Fruit fly (Drosophila melanogaster): ENCODE results near the gene eIF4E1.

eIF4E1 gene

dm6 chr3L:9402157-9402890 lies at the start of gene eIF4E1 (continued):
- peak; percentile 55 for TF ChIP-seq HmgD (GFP tag; optimal IDR thresholded peaks at IDR 0.05)
- TF ChIP-seq dysf (GFP tag; IDR thresholded peaks at IDR 0.05), result no peak
- TF ChIP-seq D (optimal IDR thresholded peaks at IDR 0.05), result no peak
- no peak for TF ChIP-seq D (GFP tag; optimal IDR thresholded peaks at IDR 0.05)
- TF ChIP-seq onecut (GFP tag; IDR thresholded peaks at IDR 0.05), result no peak
- TF ChIP-seq slou (GFP tag; optimal IDR thresholded peaks at IDR 0.05), result peak; percentile 9
- TF ChIP-seq CG14710 (tag; optimal IDR thresholded peaks at IDR 0.05), result peak; percentile 71
- TF ChIP-seq CG12071 (GFP tag; optimal IDR thresholded peaks at IDR 0.05), result no peak
- TF ChIP-seq CG7556 (GFP tag; optimal IDR thresholded peaks at IDR 0.05), result no peak
- TF ChIP-seq Sin3A (optimal IDR thresholded peaks at IDR 0.05), result peak; percentile 89
- TF ChIP-seq Hmr (GFP tag; optimal IDR thresholded peaks at IDR 0.05), result peak; percentile 47
- no peak for TF ChIP-seq bab2 (GFP tag; optimal IDR thresholded peaks at IDR 0.05)
- TF ChIP-seq GATAe (GFP tag; conservative IDR thresholded peaks at IDR 0.05), result no peak
- no peak for TF ChIP-seq yki (optimal IDR thresholded peaks at IDR 0.05)
- TF ChIP-seq CG15601 (tag; optimal IDR thresholded peaks at IDR 0.05), result no peak
- no peak for TF ChIP-seq CG4328 (GFP tag; optimal IDR thresholded peaks at IDR 0.05)
- TF ChIP-seq CG8388 (GFP tag; optimal IDR thresholded peaks at IDR 0.05), result no peak
- TF ChIP-seq CG7987 (GFP tag; optimal IDR thresholded peaks at IDR 0.05), result peak; percentile 24
- TF ChIP-seq Lim3 (GFP tag; IDR thresholded peaks at IDR 0.05), result no peak
- no peak for TF ChIP-seq cg (GFP tag; optimal IDR thresholded peaks at IDR 0.05)
- TF ChIP-seq Neu2 (GFP tag; optimal IDR thresholded peaks at IDR 0.05; ENCODE audit: borderline replicate concordance), result no peak
- TF ChIP-seq hbn (GFP tag; IDR thresholded peaks at IDR 0.05; ENCODE audit: partially characterized antibody), result peak; percentile 57
- TF ChIP-seq Dip3 (GFP tag; optimal IDR thresholded peaks at IDR 0.05), result no peak
- no peak for TF ChIP-seq twi (tag; optimal IDR thresholded peaks at IDR 0.05)
- TF ChIP-seq h (optimal IDR thresholded peaks at IDR 0.05), result no peak
- no peak for TF ChIP-seq CG11398 (GFP tag; optimal IDR thresholded peaks at IDR 0.05)
- no peak for TF ChIP-seq CG14441 (GFP tag; IDR thresholded peaks at IDR 0.05)
- TF ChIP-seq HLH3B (GFP tag; IDR thresholded peaks at IDR 0.05), result no peak
- no peak for TF ChIP-seq esg (GFP tag; conservative IDR thresholded peaks at IDR 0.05)
- TF ChIP-seq CG2889 (GFP tag; IDR thresholded peaks at IDR 0.05), result no peak
- no peak for TF ChIP-seq CG15011 (GFP tag; optimal IDR thresholded peaks at IDR 0.05)
- TF ChIP-seq toy (GFP tag; IDR thresholded peaks at IDR 0.05), result no peak
- peak; percentile 5 for TF ChIP-seq CG9876 (GFP tag; optimal IDR thresholded peaks at IDR 0.05)
- TF ChIP-seq schlank (tag; optimal IDR thresholded peaks at IDR 0.05), result no peak
- no peak for TF ChIP-seq p53 (GFP tag; optimal IDR thresholded peaks at IDR 0.05)
- no peak for TF ChIP-seq CG32767 (GFP tag; IDR thresholded peaks at IDR 0.05)
- no peak for TF ChIP-seq CG34376 (GFP tag; optimal IDR thresholded peaks at IDR 0.05)
- no peak for TF ChIP-seq Six4 (GFP tag; optimal IDR thresholded peaks at IDR 0.05)
- TF ChIP-seq sim (GFP tag; IDR thresholded peaks at IDR 0.05), result no peak
- TF ChIP-seq ems (GFP tag; optimal IDR thresholded peaks at IDR 0.05), result peak; percentile 37
- no peak for TF ChIP-seq unpg (GFP tag; optimal IDR thresholded peaks at IDR 0.05)
- no peak for TF ChIP-seq CG6854 (GFP tag; optimal IDR thresholded peaks at IDR 0.05)
- TF ChIP-seq E2f1 (GFP tag; IDR thresholded peaks at IDR 0.05), result no peak
- no peak for TF ChIP-seq oc (tag; optimal IDR thresholded peaks at IDR 0.05)
- no peak for TF ChIP-seq C15 (GFP tag; IDR thresholded peaks at IDR 0.05)
- TF ChIP-seq abd-A (tag; optimal IDR thresholded peaks at IDR 0.05), result no peak
- TF ChIP-seq hkb (optimal IDR thresholded peaks at IDR 0.05), result no peak
- TF ChIP-seq hkb (GFP tag; IDR thresholded peaks at IDR 0.05), result no peak
- TF ChIP-seq CG1233 (GFP tag; optimal IDR thresholded peaks at IDR 0.05), result peak; percentile 1
- TF ChIP-seq inv (GFP tag; IDR thresholded peaks at IDR 0.05; ENCODE audit: partially characterized antibody), result peak; percentile 81
- no peak for TF ChIP-seq ci (GFP tag; IDR thresholded peaks at IDR 0.05)
- TF ChIP-seq Poxn (GFP tag; IDR thresholded peaks at IDR 0.05), result no peak
- TF ChIP-seq CG13775 (GFP tag; optimal IDR thresholded peaks at IDR 0.05), result peak; percentile 8
